Fruit fly (Drosophila melanogaster): ENCODE results near the gene CG14669.

Gene CG14669

dm6 chr3R:5466875-5467274 lies 52.5 kb downstream of the CG14669 start, which contains the start of gene RpL35A (continued):
- TF ChIP-seq CG6792 (GFP tag; optimal IDR thresholded peaks at IDR 0.05): peak; percentile 55
- peak; percentile 80 for TF ChIP-seq Met (GFP tag; optimal IDR thresholded peaks at IDR 0.05)
- TF ChIP-seq CG9139 (GFP tag; optimal IDR thresholded peaks at IDR 0.05): no peak
- TF ChIP-seq Hr39 (GFP tag; optimal IDR thresholded peaks at IDR 0.05): peak; percentile 41
- TF ChIP-seq Sox15 (GFP tag; optimal IDR thresholded peaks at IDR 0.05): no peak
- TF ChIP-seq Smox (GFP tag; optimal IDR thresholded peaks at IDR 0.05): no peak
- peak; percentile 58 for TF ChIP-seq achi (GFP tag; optimal IDR thresholded peaks at IDR 0.05)
- no peak for TF ChIP-seq CG8119 (GFP tag; IDR thresholded peaks at IDR 0.05)
- TF ChIP-seq OdsH (GFP tag; optimal IDR thresholded peaks at IDR 0.05): peak; percentile 22
- no peak for TF ChIP-seq fkh (GFP tag; optimal IDR thresholded peaks at IDR 0.05)
- TF ChIP-seq CG6163 (GFP tag; IDR thresholded peaks at IDR 0.05): peak; percentile 76

- TF ChIP-seq Ets21C (GFP tag; optimal IDR thresholded peaks at IDR 0.05) (no peak), dsx (GFP tag; optimal IDR thresholded peaks at IDR 0.05; ENCODE audit: poor library complexity, severe bottlenecking) (peak; percentile 4), Met (GFP tag; optimal IDR thresholded peaks at IDR 0.05) (no peak), CG11902 (GFP tag; optimal IDR thresholded peaks at IDR 0.05) (no peak), achi (GFP tag; optimal IDR thresholded peaks at IDR 0.05) (peak; percentile 48), CG6163 (GFP tag; IDR thresholded peaks at IDR 0.05) (no peak), topi (GFP tag; optimal IDR thresholded peaks at IDR 0.05) (no peak), Eip78C (GFP tag) (peak; percentile 63)
These were observed 53.3 kb downstream of the CG14669 start, which contains the start of gene POLDIP2 for dm6 chr3R:5467619-5468018. POLDIP2 (plus strand) TSS chr3R:5467778.

dm6 chr3R:5470586-5471283 lies 56.4 kb downstream of the CG14669 start, which contains the start of the genes mRpL44 and Snr1:
mRpL44 (minus strand) TSS chr3R:5470636.
Snr1 (plus strand) TSS chr3R:5470926.
- no peak for TF ChIP-seq ss (GFP tag; optimal IDR thresholded peaks at IDR 0.05)
- no peak for TF ChIP-seq net (GFP tag; optimal IDR thresholded peaks at IDR 0.05)
- no peak for TF ChIP-seq Eip93F (GFP tag; optimal IDR thresholded peaks at IDR 0.05)
- no peak for TF ChIP-seq CG6792 (GFP tag; optimal IDR thresholded peaks at IDR 0.05)
- no peak for TF ChIP-seq CG6276 (GFP tag; optimal IDR thresholded peaks at IDR 0.05)
- TF ChIP-seq salr (GFP tag; optimal IDR thresholded peaks at IDR 0.05): no peak
- no peak for TF ChIP-seq CG10631 (GFP tag; optimal IDR thresholded peaks at IDR 0.05)
- no peak for TF ChIP-seq Met (GFP tag; optimal IDR thresholded peaks at IDR 0.05)
- peak; percentile 50 for TF ChIP-seq CG3032 (tag; optimal IDR thresholded peaks at IDR 0.05)
- TF ChIP-seq CG6808 (GFP tag; optimal IDR thresholded peaks at IDR 0.05): no peak
- TF ChIP-seq Ets96B (tag; optimal IDR thresholded peaks at IDR 0.05): no peak
- no peak for TF ChIP-seq Lpt (GFP tag; optimal IDR thresholded peaks at IDR 0.05)
- no peak for TF ChIP-seq CG32006 (GFP tag; optimal IDR thresholded peaks at IDR 0.05)
- TF ChIP-seq Eip78C (GFP tag): no peak
- no peak for TF ChIP-seq Sox15 (GFP tag; optimal IDR thresholded peaks at IDR 0.05)
- no peak for TF ChIP-seq CG7368 (GFP tag; optimal IDR thresholded peaks at IDR 0.05)
- TF ChIP-seq CG34406 (GFP tag; optimal IDR thresholded peaks at IDR 0.05): no peak
- no peak for TF ChIP-seq acj6 (GFP tag; optimal IDR thresholded peaks at IDR 0.05)
- TF ChIP-seq pdm3 (GFP tag; optimal IDR thresholded peaks at IDR 0.05): no peak
- no peak for TF ChIP-seq CG9139 (GFP tag; optimal IDR thresholded peaks at IDR 0.05)
- peak; percentile 26 for TF ChIP-seq cyc (GFP tag; optimal IDR thresholded peaks at IDR 0.05)
- TF ChIP-seq Gug (GFP tag; IDR thresholded peaks at IDR 0.05): no peak
- TF ChIP-seq OdsH (GFP tag; optimal IDR thresholded peaks at IDR 0.05): no peak
- peak; percentile 7 for TF ChIP-seq CG11902 (GFP tag; optimal IDR thresholded peaks at IDR 0.05)
- no peak for TF ChIP-seq CG11762 (GFP tag; optimal IDR thresholded peaks at IDR 0.05; ENCODE audit: insufficient read depth)
- TF ChIP-seq lz (GFP tag; optimal IDR thresholded peaks at IDR 0.05): peak; percentile 3
- TF ChIP-seq CG1621 (tag; optimal IDR thresholded peaks at IDR 0.05): no peak
- no peak for TF ChIP-seq CG8632 (GFP tag; optimal IDR thresholded peaks at IDR 0.05)
- TF ChIP-seq Sox14 (GFP tag; optimal IDR thresholded peaks at IDR 0.05): no peak
- no peak for TF ChIP-seq CG6163 (GFP tag; IDR thresholded peaks at IDR 0.05)
- TF ChIP-seq esn (GFP tag; optimal IDR thresholded peaks at IDR 0.05): peak; percentile 48
- peak; percentile 29 for TF ChIP-seq CG6854 (GFP tag; optimal IDR thresholded peaks at IDR 0.05)
- TF ChIP-seq CG11294 (GFP tag; IDR thresholded peaks at IDR 0.05): no peak

Measured in whole organism, prepupa.